Worm (Caenorhabditis elegans): Measurements from ENCODE around the gene str-46.

str-46 gene

ce11 chrV:2899867-2900266 lies at the start of gene str-46:
str-46 (minus strand) TSS chrV:2899967.
- no peak for TF ChIP-seq pat-9 (tag; optimal IDR thresholded peaks at IDR 0.05)
- no peak for TF ChIP-seq madf-2 (tag; optimal IDR thresholded peaks at IDR 0.05)
- TF ChIP-seq ttx-3 (tag; optimal IDR thresholded peaks at IDR 0.05), result no peak
- no peak for TF ChIP-seq ceh-24 (tag; optimal IDR thresholded peaks at IDR 0.05)
- TF ChIP-seq F13H6.1 (tag; optimal IDR thresholded peaks at IDR 0.05), result no peak
- no peak for TF ChIP-seq sdc-2 (tag; optimal IDR thresholded peaks at IDR 0.05)
- TF ChIP-seq sox-2 (GFP tag; IDR thresholded peaks at IDR 0.05), result no peak
- TF ChIP-seq unc-86 (tag; optimal IDR thresholded peaks at IDR 0.05), result no peak
- TF ChIP-seq sox-4 (tag; optimal IDR thresholded peaks at IDR 0.05), result no peak
- no peak for TF ChIP-seq ceh-34 (tag; optimal IDR thresholded peaks at IDR 0.05)
- TF ChIP-seq lin-11 (tag; optimal IDR thresholded peaks at IDR 0.05), result no peak
- TF ChIP-seq nfya-1 (tag; optimal IDR thresholded peaks at IDR 0.05), result no peak
- no peak for TF ChIP-seq ceh-31 (tag; optimal IDR thresholded peaks at IDR 0.05)
- TF ChIP-seq tbx-7 (tag; optimal IDR thresholded peaks at IDR 0.05), result no peak
- no peak for TF ChIP-seq ceh-18 (tag; optimal IDR thresholded peaks at IDR 0.05)
- no peak for TF ChIP-seq C38D4.7 (GFP tag; optimal IDR thresholded peaks at IDR 0.05)
- TF ChIP-seq nhr-232 (tag; optimal IDR thresholded peaks at IDR 0.05), result no peak
- no peak for TF ChIP-seq ahr-1 (tag; optimal IDR thresholded peaks at IDR 0.05)

- no peak for TF ChIP-seq pha-2 (tag; optimal IDR thresholded peaks at IDR 0.05)
- no peak for TF ChIP-seq ceh-22 (tag; optimal IDR thresholded peaks at IDR 0.05)
- no peak for TF ChIP-seq F13H6.1 (tag; optimal IDR thresholded peaks at IDR 0.05)
- TF ChIP-seq ceh-6 (GFP tag; optimal IDR thresholded peaks at IDR 0.05), result no peak
- TF ChIP-seq nhr-11 (tag; optimal IDR thresholded peaks at IDR 0.05), result no peak
- TF ChIP-seq zip-5 (tag; optimal IDR thresholded peaks at IDR 0.05), result no peak
- no peak for TF ChIP-seq pha-4 (tag; optimal IDR thresholded peaks at IDR 0.05)
- no peak for TF ChIP-seq Y22D7AL.16 (tag; optimal IDR thresholded peaks at IDR 0.05)
- no peak for TF ChIP-seq ref-2 (tag; optimal IDR thresholded peaks at IDR 0.05)
- TF ChIP-seq ets-4 (tag; optimal IDR thresholded peaks at IDR 0.05), result no peak
- TF ChIP-seq ttx-3 (tag; optimal IDR thresholded peaks at IDR 0.05), result no peak
- TF ChIP-seq fkh-6 (tag; optimal IDR thresholded peaks at IDR 0.05), result no peak
- no peak for TF ChIP-seq sox-2 (GFP tag; IDR thresholded peaks at IDR 0.05)
- no peak for TF ChIP-seq pqm-1 (tag; optimal IDR thresholded peaks at IDR 0.05)
These were observed 45.8 kb upstream of the str-46 start, which contains the start of gene srh-87 for ce11 chrV:2945602-2946001. srh-87 (minus strand) TSS chrV:2945702.

- TF ChIP-seq gmeb-2 (tag; optimal IDR thresholded peaks at IDR 0.05), result no peak
- TF ChIP-seq pqm-1 (tag; optimal IDR thresholded peaks at IDR 0.05), result no peak
- TF ChIP-seq dve-1 (tag; optimal IDR thresholded peaks at IDR 0.05), result no peak
- TF ChIP-seq pag-3 (tag; optimal IDR thresholded peaks at IDR 0.05; ENCODE audit: borderline replicate concordance), result no peak
- TF ChIP-seq ref-2 (tag; optimal IDR thresholded peaks at IDR 0.05), result no peak
- no peak for TF ChIP-seq odd-2 (tag; optimal IDR thresholded peaks at IDR 0.05)
- TF ChIP-seq ttx-3 (tag; optimal IDR thresholded peaks at IDR 0.05), result no peak
- no peak for TF ChIP-seq elt-4 (tag; optimal IDR thresholded peaks at IDR 0.05)
- no peak for TF ChIP-seq unc-55 (GFP tag; optimal IDR thresholded peaks at IDR 0.05)
- no peak for TF ChIP-seq hlh-30 (tag; optimal IDR thresholded peaks at IDR 0.05; ENCODE audit: insufficient read depth)
- TF ChIP-seq C08G9.2 (tag; optimal IDR thresholded peaks at IDR 0.05), result no peak
- no peak for TF ChIP-seq T23F11.4 (GFP tag; optimal IDR thresholded peaks at IDR 0.05)
- TF ChIP-seq eyg-1 (tag; optimal IDR thresholded peaks at IDR 0.05), result no peak
- no peak for TF ChIP-seq Y22D7AL.16 (tag; optimal IDR thresholded peaks at IDR 0.05)
- no peak for TF ChIP-seq fax-1 (tag; optimal IDR thresholded peaks at IDR 0.05)
- no peak for TF ChIP-seq hlh-6 (tag; optimal IDR thresholded peaks at IDR 0.05)
- TF ChIP-seq tbx-2 (tag; optimal IDR thresholded peaks at IDR 0.05), result no peak
- TF ChIP-seq ztf-16 (tag; optimal IDR thresholded peaks at IDR 0.05), result no peak
- no peak for TF ChIP-seq ceh-24 (tag; optimal IDR thresholded peaks at IDR 0.05)
These were observed 44.1 kb upstream of the str-46 start, which contains the start of gene srw-137 for ce11 chrV:2943859-2944258. srw-137 (minus strand) TSS chrV:2943959.
